Worm (Caenorhabditis elegans) whole organism, L4 larva: ENCODE data around the gene F35A5.8.

Experiments used
- F49E8.2 ChIP-seq: sonication (generic microtip); optimal IDR thresholded peaks from 2 replicates; lab custom pipeline; 2016; ENCODE audit warnings: missing compliant biosample characterization, mild to moderate bottlenecking, missing genetic modification characterization, borderline replicate concordance
- T26A8.4 ChIP-seq: fragments of 200-800 bp; sonication (Bioruptor generic); IDR thresholded peaks from 2 replicates; pipeline ENCODE4 v1.3.6; 2022; ENCODE audit warnings: missing genetic modification characterization, missing compliant biosample characterization
- Y75B8A.6 ChIP-seq: fragments of 200-800 bp; sonication (Bioruptor generic); IDR thresholded peaks from 2 replicates; pipeline ENCODE4 v1.3.6; 2022; ENCODE audit warnings: missing genetic modification reagents, missing genetic modification characterization, missing compliant biosample characterization
- ZK337.2 ChIP-seq: fragments of 200-800 bp; sonication (Bioruptor generic); IDR thresholded peaks from 2 replicates; pipeline ENCODE4 v1.3.6; 2022; ENCODE audit warnings: missing genetic modification reagents, missing genetic modification characterization, missing compliant biosample characterization
- ZK546.5 ChIP-seq, 2 experiments: sonication (generic microtip); optimal IDR thresholded peaks; 2 replicates each; lab custom pipeline; 2017; ENCODE audit warnings: missing biosample characterization in 2 of 2, missing genetic modification characterization in 2 of 2
- aha-1 ChIP-seq: fragments of 150-350 bp; peaks from one replicate; lab custom pipeline; 2014; ENCODE audit warnings: missing biosample characterization, missing genetic modification characterization
- ama-1 ChIP-seq: fragments of 150-350 bp; optimal IDR thresholded peaks from 2 replicates; lab custom pipeline; 2014; ENCODE audit warnings: inconsistent platforms, mixed read lengths
- ceh-44 ChIP-seq: fragments of 200-800 bp; sonication (Bioruptor generic); IDR thresholded peaks from 2 replicates; pipeline ENCODE4 v1.3.6; 2022; ENCODE audit warnings: missing genetic modification reagents, missing genetic modification characterization, missing compliant biosample characterization
- ceh-82 ChIP-seq: sonication (generic microtip); optimal IDR thresholded peaks from 2 replicates; lab custom pipeline; 2017; ENCODE audit warnings: missing biosample characterization, missing genetic modification characterization
- ces-1 ChIP-seq: fragments of 150-350 bp; sonication (generic microtip); optimal IDR thresholded peaks from 4 replicates; lab custom pipeline; 2014; ENCODE audit warnings: missing biosample characterization, missing genetic modification reagents, missing genetic modification characterization
- cey-2 ChIP-seq: sonication (generic microtip); optimal IDR thresholded peaks from 3 replicates; lab custom pipeline; 2017; ENCODE audit warnings: missing genetic modification characterization, mild to moderate bottlenecking, missing compliant biosample characterization, antibody characterized with exemption, borderline replicate concordance; ENCODE audit not compliant: insufficient read depth
- daf-12 ChIP-seq: fragments of 150-350 bp; optimal IDR thresholded peaks from 2 replicates; lab custom pipeline; 2014; ENCODE audit warnings: missing biosample characterization, missing genetic modification reagents, missing genetic modification characterization
- dpl-1 ChIP-seq: fragments of 150-350 bp; optimal IDR thresholded peaks from 2 replicates; lab custom pipeline; 2014; ENCODE audit warnings: missing biosample characterization, missing genetic modification reagents, missing genetic modification characterization
- hlh-11 ChIP-seq: fragments of 200-800 bp; sonication (Bioruptor generic); optimal IDR thresholded peaks from 2 replicates; lab custom pipeline; 2018; ENCODE audit warnings: mild to moderate bottlenecking, missing genetic modification characterization, missing compliant biosample characterization
- lin-13 ChIP-seq: fragments of 150-350 bp; optimal IDR thresholded peaks from 2 replicates; lab custom pipeline; 2014; ENCODE audit warnings: missing biosample characterization, missing genetic modification reagents, missing genetic modification characterization
- lin-38 ChIP-seq: fragments of 200-800 bp; sonication (Bioruptor generic); IDR thresholded peaks from 2 replicates; pipeline ENCODE4 v1.3.6; 2022; ENCODE audit warnings: missing genetic modification reagents, missing genetic modification characterization, missing compliant biosample characterization
- lir-3 ChIP-seq: sonication (generic microtip); optimal IDR thresholded peaks from 2 replicates; lab custom pipeline; 2016; ENCODE audit warnings: mild to moderate bottlenecking, missing genetic modification characterization, missing compliant biosample characterization
- lsy-2 ChIP-seq, 2 experiments: fragments of 150-350 bp in 1 of 2; sonication (generic microtip) in 1 of 2; optimal IDR thresholded peaks; 2 replicates each; lab custom pipeline; 2014 to 2017; ENCODE audit warnings: missing biosample characterization in 2 of 2, missing genetic modification characterization in 2 of 2
- mes-2 ChIP-seq: sonication (generic microtip); optimal IDR thresholded peaks from 2 replicates; lab custom pipeline; 2016; ENCODE audit warnings: missing genotype, mild to moderate bottlenecking, missing genetic modification characterization, missing compliant biosample characterization; ENCODE audit not compliant: poor library complexity, severe bottlenecking
- mxl-2 ChIP-seq: fragments of 200-800 bp; sonication (Bioruptor generic); conservative IDR thresholded peaks from 2 replicates; pipeline ENCODE4 v1.3.6; 2022; ENCODE audit warnings: missing genetic modification reagents, missing genetic modification characterization, missing compliant biosample characterization
- mxl-3 ChIP-seq: fragments of 200-800 bp; sonication (Bioruptor generic); optimal IDR thresholded peaks from 2 replicates; lab custom pipeline; 2018; ENCODE audit warnings: mild to moderate bottlenecking, missing genetic modification characterization, missing compliant biosample characterization
- nhr-102 ChIP-seq: sonication (generic microtip); optimal IDR thresholded peaks from 2 replicates; lab custom pipeline; 2016; ENCODE audit warnings: mild to moderate bottlenecking, missing genetic modification characterization, moderate library complexity, missing compliant biosample characterization
- nhr-28 ChIP-seq: fragments of 150-350 bp; optimal IDR thresholded peaks from 2 replicates; lab custom pipeline; 2014; ENCODE audit warnings: missing biosample characterization, missing genetic modification characterization
- nhr-48 ChIP-seq: sonication (generic microtip); optimal IDR thresholded peaks from 2 replicates; lab custom pipeline; 2016; ENCODE audit warnings: mild to moderate bottlenecking, missing genetic modification characterization, missing compliant biosample characterization
- pha-4 ChIP-seq, 2 experiments: fragments of 150-350 bp in 1 of 2; fragments of 200-800 bp in 1 of 2; sonication (Bioruptor generic) in 1 of 2; IDR thresholded peaks in 1 of 2; optimal IDR thresholded peaks in 1 of 2; 2 replicates each; pipeline versions ENCODE4 v1.3.6 to Lab custom; 2014 to 2022; ENCODE audit warnings: missing genetic modification characterization in 2 of 2, missing genetic modification reagents in 2 of 2, missing biosample characterization in 1 of 2, missing compliant biosample characterization in 1 of 2
- php-3 ChIP-seq: fragments of 200-800 bp; sonication (Bioruptor generic); IDR thresholded peaks from 2 replicates; pipeline ENCODE4 v1.3.6; 2022; ENCODE audit warnings: missing genetic modification reagents, missing genetic modification characterization, missing compliant biosample characterization
- rbr-2 ChIP-seq: sonication (generic microtip); optimal IDR thresholded peaks from 2 replicates; lab custom pipeline; 2016; ENCODE audit warnings: missing genotype, missing genetic modification characterization, missing compliant biosample characterization
- saeg-2 ChIP-seq: fragments of 200-800 bp; sonication (Bioruptor generic); IDR thresholded peaks from 2 replicates; pipeline ENCODE4 v1.3.6; 2022; ENCODE audit warnings: missing genetic modification reagents, missing genetic modification characterization, missing compliant biosample characterization
- skn-1 ChIP-seq: fragments of 150-350 bp; optimal IDR thresholded peaks from 2 replicates; lab custom pipeline; 2014; ENCODE audit warnings: missing biosample characterization, missing genetic modification characterization
- spr-1 ChIP-seq: sonication (generic microtip); optimal IDR thresholded peaks from 2 replicates; lab custom pipeline; 2016; ENCODE audit warnings: mild to moderate bottlenecking, missing genetic modification characterization, missing compliant biosample characterization
- tag-97 ChIP-seq: fragments of 200-800 bp; sonication (Bioruptor generic); IDR thresholded peaks from 2 replicates; pipeline ENCODE4 v1.3.6; 2022; ENCODE audit warnings: missing genetic modification characterization, missing compliant biosample characterization
- unc-62 ChIP-seq, 3 experiments: fragments of 150-350 bp in 1 of 3; sonication (generic microtip); optimal IDR thresholded peaks in 2 of 3; peaks in 1 of 3; 1 replicate in 1 of 3; 2 replicates in 2 of 3; lab custom pipeline; 2014 to 2017; ENCODE audit warnings: missing biosample characterization in 3 of 3, missing genetic modification characterization in 3 of 3, missing genetic modification reagents in 3 of 3, missing genotype in 1 of 3
- zag-1 ChIP-seq: fragments of 150-350 bp; optimal IDR thresholded peaks from 2 replicates; lab custom pipeline; 2014; ENCODE audit warnings: missing biosample characterization, missing genetic modification characterization
- zfp-3 ChIP-seq: fragments of 200-800 bp; sonication (Bioruptor generic); conservative IDR thresholded peaks from 2 replicates; pipeline ENCODE4 v1.3.6; 2022; ENCODE audit warnings: missing genetic modification reagents, missing genetic modification characterization, missing compliant biosample characterization

The F35A5.8 gene

ce11 chrX:3783659-3784058 lies 19.6 kb downstream of the F35A5.8 start:
- TF ChIP-seq unc-62 (GFP tag; optimal IDR thresholded peaks at IDR 0.05 in 1 of 2; lab: Kevin White, UChicago) = peak in 1 of 2 experiments; percentile 97
- TF ChIP-seq unc-62 (tag; optimal IDR thresholded peaks at IDR 0.05; lab: Kevin White, UChicago) = no peak
- TF ChIP-seq ama-1 (lab: Kevin White, UChicago) = no peak
- TF ChIP-seq daf-12 = no peak

DNA sequence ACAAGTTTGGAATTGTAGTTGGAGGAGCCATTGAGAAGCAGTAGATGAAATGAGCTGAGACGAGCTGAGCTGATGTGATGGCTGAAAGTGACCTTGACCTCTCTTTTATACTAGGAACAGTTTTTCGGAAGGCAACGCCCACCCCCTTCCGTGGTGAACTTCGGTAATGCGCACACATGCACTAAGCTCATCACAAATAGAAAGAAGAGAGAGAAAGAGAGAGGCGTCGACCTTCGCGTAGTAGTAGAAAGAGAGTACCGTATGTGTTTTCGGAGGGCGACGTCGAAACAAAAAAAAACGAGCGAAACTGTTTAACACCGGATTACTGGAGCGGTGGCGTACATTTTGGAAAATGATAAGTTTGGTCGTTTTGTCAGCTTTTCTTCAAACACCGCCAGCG lies 22.2 kb downstream of the F35A5.8 start, which contains the start of gene marg-1:
Gene marg-1 (minus strand): TSS at position 101 of the 400 bp plus-strand sequence.
- TF ChIP-seq nhr-48 (tag; lab: Kevin White, UChicago) (no peak), F49E8.2 (tag; lab: Kevin White, UChicago) (no peak), daf-12 (no peak), cey-2 (tag; lab: Kevin White, UChicago) (no peak), aha-1 (peak; percentile 27)

- TF ChIP-seq Y75B8A.6 (GFP tag; lab: Robert Waterston, UW) (no peak), unc-62 (GFP tag; optimal IDR thresholded peaks at IDR 0.05 in 1 of 2; lab: Kevin White, UChicago) (peak in 1 of 2 experiments; percentile 95), unc-62 (tag; optimal IDR thresholded peaks at IDR 0.05; lab: Kevin White, UChicago) (no peak), ceh-44 (no peak), dpl-1 (GFP tag; lab: Kevin White, UChicago) (no peak), lsy-2 (tag; optimal IDR thresholded peaks at IDR 0.05; lab: Kevin White, UChicago) (no peak), F49E8.2 (tag; lab: Kevin White, UChicago) (no peak), lir-3 (tag; lab: Kevin White, UChicago) (no peak), tag-97 (GFP tag; lab: Robert Waterston, UW) (no peak), lin-13 (GFP tag; lab: Kevin White, UChicago) (no peak), spr-1 (no peak), zfp-3 (GFP tag; lab: Robert Waterston, UW) (no peak), aha-1 (peak; percentile 4), lin-38 (GFP tag; lab: Robert Waterston, UW) (no peak), mxl-3 (GFP tag; lab: Kevin White, UChicago) (peak; percentile 5), nhr-102 (tag; lab: Kevin White, UChicago) (no peak), hlh-11 (tag; lab: Kevin White, UChicago) (peak; percentile 14), zag-1 (no peak), ceh-82 (no peak), nhr-28 (peak; percentile 7), T26A8.4 (GFP tag; lab: Robert Waterston, UW) (no peak), saeg-2 (no peak)
Measured at ce11 chrX:3773233-3773632, 30.0 kb downstream of the F35A5.8 start.

ce11 chrX:3772405-3772804 lies 30.9 kb downstream of the F35A5.8 start, which contains the start of gene F47B7.2:
Gene F47B7.2, plus strand, starts transcription at chrX:3772762.
- no peak for TF ChIP-seq saeg-2
- peak; percentile 31 for TF ChIP-seq ces-1 (GFP tag; lab: Kevin White, UChicago)
- TF ChIP-seq skn-1 (tag; lab: Kevin White, UChicago) = no peak
- no peak for TF ChIP-seq ZK337.2 (GFP tag; lab: Robert Waterston, UW)
- TF ChIP-seq mxl-2 (GFP tag; lab: Robert Waterston, UW) = no peak
- TF ChIP-seq rbr-2 (tag; lab: Kevin White, UChicago) = peak; percentile 10
- peak; percentile 40 for TF ChIP-seq mes-2
- no peak for TF ChIP-seq php-3 (GFP tag; lab: Robert Waterston, UW)
- no peak for TF ChIP-seq pha-4 (GFP tag; IDR thresholded peaks at IDR 0.05; lab: Robert Waterston, UW)
- TF ChIP-seq pha-4 (tag; optimal IDR thresholded peaks at IDR 0.05; lab: Kevin White, UChicago) = no peak
- TF ChIP-seq ZK546.5 (tag; optimal IDR thresholded peaks at IDR 0.05; lab: Kevin White, UChicago) = no peak
